Worm (Caenorhabditis elegans) whole organism, L4/young adult: ENCODE data around the gene coq-8.

Experiments
- dao-5 ChIP-seq: sonication (generic microtip); optimal IDR thresholded peaks from 2 replicates; lab custom pipeline; 2016; ENCODE audit warnings: missing genotype, missing genetic modification characterization, moderate library complexity, missing compliant biosample characterization
- him-1 ChIP-seq: sonication (generic microtip); optimal IDR thresholded peaks from 2 replicates; lab custom pipeline; 2016; ENCODE audit warnings: missing genotype, missing genetic modification reagents, missing genetic modification characterization, missing compliant biosample characterization

DNA sequence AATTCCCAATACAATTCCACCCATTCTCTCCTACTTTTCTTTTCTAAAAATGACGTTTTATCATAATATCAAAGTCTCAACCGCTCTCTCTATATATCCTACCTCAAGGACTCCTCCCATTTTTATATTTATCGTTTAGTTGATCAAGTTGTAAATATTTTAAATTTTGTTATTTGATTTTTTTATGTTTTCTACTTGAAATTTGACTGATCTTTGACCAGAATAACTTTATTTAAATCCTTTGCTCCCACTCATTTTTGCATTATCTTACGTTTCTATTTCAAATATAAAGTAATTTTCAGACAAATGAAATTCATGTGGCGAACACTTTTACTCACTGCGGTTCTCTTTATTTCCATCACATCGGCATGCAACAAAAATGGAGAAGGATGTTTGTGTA, 25.8 kb upstream of the coq-8 start, which contains the start of the genes acbp-7 and F26A1.19:
- no peak for TF ChIP-seq him-1 (tag; lab: Kevin White, UChicago)
- TF ChIP-seq dao-5 (tag; lab: Kevin White, UChicago) = no peak
